ENCODE assay signal across 5 worm cellular contexts in the genomic region with DNA sequence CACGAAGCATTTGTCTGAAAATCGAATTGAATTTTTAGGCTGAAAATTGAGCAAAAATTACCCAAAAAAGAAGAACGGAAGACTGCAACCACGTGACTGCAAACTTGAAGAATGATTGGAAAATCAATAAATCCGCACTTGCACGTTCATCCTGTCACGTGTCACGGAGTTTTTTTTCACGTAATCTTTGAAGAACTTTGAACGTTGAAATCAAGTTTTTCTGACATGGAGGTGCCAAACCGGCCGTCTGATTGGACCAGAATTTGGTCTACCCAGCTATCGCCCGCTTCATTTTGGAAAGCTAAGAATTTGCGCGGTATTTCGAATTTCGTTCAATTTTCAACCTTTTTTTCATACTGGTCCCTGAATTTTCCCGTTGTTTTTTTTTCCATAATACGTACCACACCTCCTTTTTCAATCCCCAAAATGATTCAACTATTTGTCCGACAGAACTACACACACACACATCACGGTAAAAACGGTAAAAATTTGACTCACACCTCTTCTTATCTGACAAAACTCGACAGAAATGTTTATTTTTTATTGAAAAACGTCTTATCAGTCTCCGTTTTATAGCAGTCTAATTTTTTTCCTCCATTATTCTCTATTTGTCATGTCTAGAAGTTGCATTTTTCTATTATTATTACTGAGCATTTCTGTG.
A peak's percentile ranks its signal among the peaks of the same experiment; 100 is the strongest.
TF ChIP-seq lines count a peak whose summit lies in the region.

A gene (minus strand): TSS at position 101 of the 661 bp plus-strand sequence.
A gene (plus strand): TSS at position 611 of the 661 bp plus-strand sequence.

TF ChIP-seq in whole organism, L2 larva, 48 proteins besides CTCF, POLR2A, EP300 and RAD21:
- TF ChIP-seq fos-1 (tag; optimal IDR thresholded peaks at IDR 0.05; lab: Kevin White, UChicago) (peak; percentile 79), gmeb-1 (tag; optimal IDR thresholded peaks at IDR 0.05; lab: Kevin White, UChicago) (no peak)

TF ChIP-seq in whole organism, L3 larva, 47 proteins besides CTCF, POLR2A, EP300 and RAD21:
- TF ChIP-seq pqm-1 (tag; optimal IDR thresholded peaks at IDR 0.05; lab: Kevin White, UChicago) (peak; percentile 19), jun-1 (tag; optimal IDR thresholded peaks at IDR 0.05; lab: Kevin White, UChicago) (no peak)

TF ChIP-seq in whole organism, L4 larva, 104 proteins besides CTCF, POLR2A, EP300 and RAD21:
- peak; percentile 27; the same call in 1 of the 2 replicates for TF ChIP-seq dmd-6 (GFP tag; IDR thresholded peaks at IDR 0.05; lab: Robert Waterston, UW)
- no peak for TF ChIP-seq hif-1 (tag; optimal IDR thresholded peaks at IDR 0.05; lab: Kevin White, UChicago)
- no peak for TF ChIP-seq daf-16 (GFP tag; optimal IDR thresholded peaks at IDR 0.05; lab: Kevin White, UChicago)
- peak; percentile 31 for TF ChIP-seq daf-16 (tag; optimal IDR thresholded peaks at IDR 0.05; lab: Kevin White, UChicago)
TF ChIP-seq in whole organism, L4 larva: peak in this region for 2.

TF ChIP-seq in whole organism, late embryonic, 69 proteins besides CTCF, POLR2A, EP300 and RAD21:
- TF ChIP-seq gmeb-2 (tag; optimal IDR thresholded peaks at IDR 0.05; lab: Kevin White, UChicago) = no peak
- no peak for TF ChIP-seq ref-2 (tag; optimal IDR thresholded peaks at IDR 0.05; lab: Kevin White, UChicago)
- no peak for TF ChIP-seq unc-3 (GFP tag; conservative IDR thresholded peaks at IDR 0.05; lab: Robert Waterston, UW)
- TF ChIP-seq unc-3 (tag; optimal IDR thresholded peaks at IDR 0.05; lab: Kevin White, UChicago) = no peak
- TF ChIP-seq hlh-30 (tag; optimal IDR thresholded peaks at IDR 0.05; lab: Kevin White, UChicago; ENCODE audit: insufficient read depth) = peak; percentile 9
- TF ChIP-seq lim-6 (tag; optimal IDR thresholded peaks at IDR 0.05; lab: Kevin White, UChicago) = no peak
- TF ChIP-seq ceh-31 (tag; optimal IDR thresholded peaks at IDR 0.05; lab: Kevin White, UChicago) = no peak
- TF ChIP-seq ceh-24 (tag; optimal IDR thresholded peaks at IDR 0.05; lab: Kevin White, UChicago) = no peak
- TF ChIP-seq hlh-8 (tag; optimal IDR thresholded peaks at IDR 0.05; lab: Kevin White, UChicago) = no peak

TF ChIP-seq in whole organism, young adult, 124 proteins besides CTCF, POLR2A, EP300 and RAD21:
- TF ChIP-seq nhr-90 (tag; optimal IDR thresholded peaks at IDR 0.05; lab: Kevin White, UChicago) (no peak), nhr-80 (tag; optimal IDR thresholded peaks at IDR 0.05; lab: Kevin White, UChicago) (peak; percentile 21)
